Worm (Caenorhabditis elegans) whole organism, midembryonic: ENCODE data around the gene ras-1.

Experiments used
- T22C8.4 ChIP-seq: fragments of 200-800 bp; sonication (Bioruptor generic); IDR thresholded peaks from 2 replicates; pipeline ENCODE4 v1.3.6; 2022; ENCODE audit warnings: missing genetic modification characterization, missing compliant biosample characterization
- cog-1 ChIP-seq: sonication (generic microtip); optimal IDR thresholded peaks from 2 replicates; lab custom pipeline; 2016; ENCODE audit warnings: missing genetic modification characterization, missing compliant biosample characterization
- flt-1 ChIP-seq: fragments of 200-800 bp; sonication (Bioruptor generic); IDR thresholded peaks from 2 replicates; pipeline ENCODE4 v1.3.6; 2022; ENCODE audit warnings: missing genetic modification characterization, missing compliant biosample characterization
- klf-2 ChIP-seq: fragments of 200-800 bp; sonication (Bioruptor generic); conservative IDR thresholded peaks from 2 replicates; pipeline ENCODE4 v1.3.6; 2022; ENCODE audit warnings: missing genetic modification reagents, missing genetic modification characterization, missing compliant biosample characterization
- med-1 ChIP-seq: sonication (generic microtip); optimal IDR thresholded peaks from 2 replicates; lab custom pipeline; 2017; ENCODE audit warnings: missing genetic modification characterization, mild to moderate bottlenecking, missing compliant biosample characterization, antibody characterized with exemption, missing genetic modification reagents; ENCODE audit not compliant: insufficient read depth
- ref-1 ChIP-seq: fragments of 200-800 bp; sonication (Bioruptor generic); conservative IDR thresholded peaks from 2 replicates; pipeline ENCODE4 v1.3.6; 2022; ENCODE audit warnings: missing genetic modification reagents, missing genetic modification characterization, missing compliant biosample characterization
- tab-1 ChIP-seq: fragments of 200-800 bp; sonication (Bioruptor generic); IDR thresholded peaks from 2 replicates; pipeline ENCODE4 v1.3.6; 2022; ENCODE audit warnings: missing genetic modification characterization, missing compliant biosample characterization
- ztf-23 ChIP-seq: fragments of 200-800 bp; sonication (Bioruptor generic); IDR thresholded peaks from 2 replicates; pipeline ENCODE4 v1.3.6; 2022; ENCODE audit warnings: missing genetic modification reagents, missing genetic modification characterization, missing compliant biosample characterization
- ztf-29 ChIP-seq: fragments of 200-800 bp; sonication (Bioruptor generic); IDR thresholded peaks from 2 replicates; pipeline ENCODE4 v1.3.6; 2022; ENCODE audit warnings: missing genetic modification reagents, missing genetic modification characterization, missing compliant biosample characterization

ras-1 gene

DNA sequence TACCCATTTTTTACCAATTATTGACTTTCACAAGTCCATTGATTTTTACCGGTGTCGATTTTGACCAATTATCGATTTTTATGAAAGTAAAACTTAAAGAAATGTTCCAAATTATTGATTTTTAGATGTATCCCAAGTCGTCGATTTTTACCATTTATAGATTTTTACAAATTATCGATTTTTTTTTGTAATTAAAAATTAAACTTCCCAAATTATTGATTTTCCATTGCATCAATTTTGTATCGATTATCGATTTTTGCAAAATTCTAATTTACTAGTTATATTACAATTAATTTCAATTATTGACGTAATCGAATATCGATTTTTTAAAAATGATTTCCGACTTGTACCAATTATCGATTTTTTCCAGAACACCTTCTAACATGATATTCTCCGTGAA, 48.9 kb downstream of the ras-1 start, which contains the start of gene sre-50:
Gene sre-50 (plus strand): TSS at position 384 of the 400 bp plus-strand sequence.
- TF ChIP-seq T22C8.4 (peak; percentile 67; the same call in 1 of the 2 replicates), cog-1 (tag; lab: Kevin White, UChicago) (no peak)

DNA sequence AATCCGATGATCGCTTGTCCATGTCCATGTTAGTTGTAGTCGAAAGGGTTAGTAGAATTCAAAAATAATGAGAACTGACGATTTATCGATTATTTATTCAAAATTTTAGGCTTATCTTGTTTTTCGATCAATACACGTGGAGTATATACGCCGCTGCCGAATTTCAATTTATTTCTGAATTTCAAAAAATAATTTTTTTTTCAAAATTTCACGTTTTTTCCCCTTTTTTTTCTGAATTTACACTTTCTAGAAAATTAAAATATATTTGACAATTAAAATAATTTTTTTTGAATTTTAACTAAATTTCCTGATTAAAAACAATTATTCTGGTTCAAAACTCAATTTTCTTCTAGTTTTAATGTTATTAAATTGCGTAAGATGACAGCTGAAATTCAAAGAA, 49.7 kb downstream of the ras-1 start, which contains the start of gene C50E10.1:
Gene C50E10.1 (minus strand): TSS at position 101 of the 400 bp plus-strand sequence.
- TF ChIP-seq T22C8.4: no peak
- no peak for TF ChIP-seq med-1 (GFP tag; lab: Kevin White, UChicago)
- no peak for TF ChIP-seq flt-1 (GFP tag; lab: Robert Waterston, UW)
- no peak for TF ChIP-seq ztf-29 (GFP tag; lab: Robert Waterston, UW)
- no peak for TF ChIP-seq cog-1 (tag; lab: Kevin White, UChicago)
- TF ChIP-seq ztf-23 (GFP tag; lab: Robert Waterston, UW): no peak
- no peak for TF ChIP-seq tab-1
- no peak for TF ChIP-seq ref-1 (GFP tag; lab: Robert Waterston, UW)
- TF ChIP-seq klf-2 (GFP tag; lab: Robert Waterston, UW): no peak

DNA sequence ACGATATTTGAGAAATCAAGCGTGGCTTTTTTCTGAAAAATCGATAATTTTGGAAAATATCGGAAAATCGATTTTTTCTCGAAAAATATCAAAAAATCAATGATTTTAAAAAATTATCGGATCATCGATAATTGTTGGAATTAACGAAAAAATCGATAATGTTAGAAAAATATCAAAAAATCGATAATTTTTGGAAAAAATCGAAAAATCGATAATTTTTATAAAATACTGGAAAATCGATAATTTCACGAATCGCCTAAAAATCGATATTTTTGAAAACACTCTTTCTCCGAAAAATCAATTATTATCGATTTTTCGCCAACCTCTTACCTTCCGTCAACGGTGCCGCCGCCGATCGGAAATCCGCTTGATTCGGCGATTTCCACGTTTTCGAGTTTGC, 50.8 kb downstream of the ras-1 start:
- no peak for TF ChIP-seq med-1 (GFP tag; lab: Kevin White, UChicago)
- no peak for TF ChIP-seq flt-1 (GFP tag; lab: Robert Waterston, UW)
- peak; percentile 95 for TF ChIP-seq T22C8.4

DNA sequence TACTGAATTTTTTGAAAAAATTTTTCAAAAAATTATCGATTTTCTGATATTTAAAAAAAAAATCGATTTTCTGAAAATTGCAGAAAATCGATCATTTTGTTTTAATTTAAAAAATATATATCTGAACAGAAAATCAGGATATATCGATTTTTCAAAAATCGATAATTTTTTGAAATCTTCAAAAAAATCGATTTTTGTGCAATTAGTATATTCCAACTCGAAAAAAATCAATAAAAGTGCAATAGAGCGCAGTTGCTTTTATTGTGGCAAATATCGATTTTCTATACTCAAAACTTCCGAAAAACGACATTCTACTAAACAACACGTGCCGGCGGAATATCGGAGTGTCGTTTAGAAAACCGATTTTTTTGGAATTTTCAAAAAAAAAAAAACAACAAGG, 51.4 kb downstream of the ras-1 start:
- TF ChIP-seq T22C8.4: peak; percentile 84
- TF ChIP-seq cog-1 (tag; lab: Kevin White, UChicago): no peak

DNA sequence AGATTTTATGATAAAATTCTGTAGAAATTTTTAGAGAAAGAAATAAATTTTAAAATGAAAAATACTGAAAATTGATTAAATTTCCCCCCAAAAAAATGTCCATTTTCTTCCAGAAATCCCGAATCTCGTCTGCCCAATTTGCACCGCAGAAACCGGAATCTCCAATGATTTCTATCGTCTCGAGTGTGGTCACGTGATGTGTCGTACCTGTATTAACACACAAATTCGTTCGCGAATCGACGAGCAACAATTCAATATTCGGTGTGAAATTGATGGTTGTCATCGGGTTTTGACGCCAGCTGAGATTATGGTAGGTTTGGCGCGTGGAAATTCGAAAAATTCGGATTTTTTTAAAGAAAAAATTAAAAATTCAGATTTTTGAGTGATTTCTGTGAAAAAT, 55.5 kb downstream of the ras-1 start:
- TF ChIP-seq flt-1 (GFP tag; lab: Robert Waterston, UW): no peak
